Worm (Caenorhabditis elegans): ENCODE results near the gene C08E8.11.

DNA sequence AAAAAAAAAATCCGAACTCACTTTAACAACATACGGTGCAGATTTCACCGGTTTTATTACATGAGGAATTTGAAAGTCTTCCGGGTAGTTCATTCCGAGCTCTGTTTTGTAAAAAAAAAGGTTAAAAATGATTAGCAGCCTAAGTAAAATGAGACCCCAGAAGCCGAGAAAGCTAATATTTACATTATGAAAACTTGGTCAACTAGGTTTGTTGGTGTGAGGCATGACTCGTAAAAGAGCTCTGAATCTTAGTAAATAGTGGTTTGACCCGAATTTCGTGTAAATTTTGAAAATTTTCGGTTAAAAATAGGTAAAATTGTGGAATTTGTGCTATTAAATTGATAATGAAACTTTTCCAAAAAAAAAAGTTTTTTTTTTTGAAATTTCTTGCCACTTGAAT, 11.6 kb downstream of the C08E8.11 start, which contains the start of gene C08E8.1:
- TF ChIP-seq B0310.2 (tag; optimal IDR thresholded peaks at IDR 0.05) (no peak), ama-1 (optimal IDR thresholded peaks at IDR 0.05) (no peak), ceh-13 (GFP tag; optimal IDR thresholded peaks at IDR 0.05) (no peak), tbx-11 (GFP tag; IDR thresholded peaks at IDR 0.05) (no peak), F13C5.2 (tag; optimal IDR thresholded peaks at IDR 0.05) (no peak)
